Worm (Caenorhabditis elegans): Measurements from ENCODE around the gene gfl-1.

Gene gfl-1

DNA sequence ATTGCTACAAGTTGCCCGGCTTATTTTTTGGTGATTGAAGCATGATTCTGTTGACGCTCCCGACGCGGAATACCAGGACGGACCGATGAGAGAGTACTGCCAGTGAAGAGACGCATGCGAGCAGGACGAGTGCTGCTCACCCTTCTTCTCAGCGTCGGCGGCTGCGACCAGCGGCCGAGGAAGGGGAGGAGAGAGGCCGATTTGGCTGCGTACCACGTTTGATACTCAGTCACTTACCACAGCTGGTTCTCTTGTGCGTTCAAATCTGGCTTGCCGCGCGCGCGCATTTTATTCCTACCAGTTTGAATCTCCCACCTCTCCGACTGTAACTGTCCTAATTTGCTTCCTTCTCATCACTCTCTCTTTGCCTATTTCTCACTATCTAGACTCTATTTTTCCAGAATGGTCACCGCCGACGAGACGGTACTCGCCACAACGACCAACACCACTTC is 3.2 kb downstream of the gfl-1 start, which contains the start of gene mep-1 (continued):
- TF ChIP-seq B0019.2 (GFP tag; conservative IDR thresholded peaks at IDR 0.05) (no peak), hlh-26 (GFP tag; conservative IDR thresholded peaks at IDR 0.05) (no peak), F39B2.1 (GFP tag; IDR thresholded peaks at IDR 0.05) (no peak), B0035.1 (tag; optimal IDR thresholded peaks at IDR 0.05) (no peak), egl-18 (GFP tag; IDR thresholded peaks at IDR 0.05) (no peak), aptf-2 (GFP tag; conservative IDR thresholded peaks at IDR 0.05) (no peak), madf-3 (GFP tag; IDR thresholded peaks at IDR 0.05) (no peak), Y79H2A.3 (GFP tag; conservative IDR thresholded peaks at IDR 0.05) (no peak), ccch-3 (GFP tag; optimal IDR thresholded peaks at IDR 0.05) (no peak), K11D2.4 (GFP tag; IDR thresholded peaks at IDR 0.05) (no peak), madf-6 (GFP tag; IDR thresholded peaks at IDR 0.05) (peak; percentile 39), snpc-1.3 (tag; optimal IDR thresholded peaks at IDR 0.05; ENCODE audit: insufficient read depth) (no peak), F10E7.11 (tag; optimal IDR thresholded peaks at IDR 0.05) (no peak), B0261.1 (tag; optimal IDR thresholded peaks at IDR 0.05) (no peak), mel-28 (tag; optimal IDR thresholded peaks at IDR 0.05; ENCODE audit: borderline replicate concordance) (no peak), bed-2 (GFP tag; IDR thresholded peaks at IDR 0.05) (no peak), pbrm-1 (GFP tag; IDR thresholded peaks at IDR 0.05) (peak; percentile 19; the same call in 1 of the 2 replicates), Y67H2A.10 (GFP tag; conservative IDR thresholded peaks at IDR 0.05) (no peak), madf-10 (tag; optimal IDR thresholded peaks at IDR 0.05) (peak; percentile 68), rcor-1 (GFP tag; IDR thresholded peaks at IDR 0.05) (0 out of 2 replicates have a peak, but pooled peaks have one; percentile 23), sea-2 (GFP tag; IDR thresholded peaks at IDR 0.05) (no peak), nfya-1 (tag; optimal IDR thresholded peaks at IDR 0.05; ENCODE audit: borderline replicate concordance, insufficient read depth) (no peak), C06A6.2 (GFP tag; conservative IDR thresholded peaks at IDR 0.05) (no peak), xnd-1 (tag; optimal IDR thresholded peaks at IDR 0.05) (no peak), rpc-1 (optimal IDR thresholded peaks at IDR 0.05) (no peak), rpc-1 (tag; optimal IDR thresholded peaks at IDR 0.05) (no peak), D2030.7 (GFP tag; IDR thresholded peaks at IDR 0.05) (no peak), attf-3 (GFP tag; conservative IDR thresholded peaks at IDR 0.05) (peak; percentile 60), hsf-1 (GFP tag; IDR thresholded peaks at IDR 0.05) (peak; percentile 20; the same call in 1 of the 2 replicates), F57C9.4 (tag; optimal IDR thresholded peaks at IDR 0.05) (no peak), cebp-2 (GFP tag; IDR thresholded peaks at IDR 0.05) (no peak), nhr-90 (tag; optimal IDR thresholded peaks at IDR 0.05) (no peak), mxl-1 (tag; optimal IDR thresholded peaks at IDR 0.05) (peak; percentile 1), him-1 (tag; optimal IDR thresholded peaks at IDR 0.05) (no peak), ztf-6 (GFP tag; IDR thresholded peaks at IDR 0.05) (no peak), repo-1 (tag; optimal IDR thresholded peaks at IDR 0.05) (no peak), akir-1 (GFP tag; optimal IDR thresholded peaks at IDR 0.05) (no peak), F37B4.10 (GFP tag; IDR thresholded peaks at IDR 0.05) (no peak), Y56A3A.18 (GFP tag; IDR thresholded peaks at IDR 0.05) (no peak), dox-1 (GFP tag; IDR thresholded peaks at IDR 0.05) (peak; percentile 13; the same call in 1 of the 2 replicates), athp-1 (tag; optimal IDR thresholded peaks at IDR 0.05) (peak; percentile 8), ceh-40 (GFP tag; IDR thresholded peaks at IDR 0.05) (no peak), aptf-3 (GFP tag; IDR thresholded peaks at IDR 0.05) (no peak), ztf-18 (tag; optimal IDR thresholded peaks at IDR 0.05) (no peak), nfyb-1 (GFP tag; IDR thresholded peaks at IDR 0.05) (peak; percentile 63; the same call in 1 of the 2 replicates), tlf-1 (GFP tag; optimal IDR thresholded peaks at IDR 0.05) (no peak), pha-4 (tag; optimal IDR thresholded peaks at IDR 0.05) (no peak), nhr-27 (tag; optimal IDR thresholded peaks at IDR 0.05) (no peak), hmg-1.2 (GFP tag; IDR thresholded peaks at IDR 0.05) (peak; percentile 92), lsy-27 (tag; optimal IDR thresholded peaks at IDR 0.05; ENCODE audit: borderline replicate concordance, insufficient read depth) (no peak)
